Fruit fly (Drosophila melanogaster): Measurements from ENCODE around the gene Ilp8.
A peak's percentile ranks its signal among the peaks of the same experiment; 100 is the strongest.

The Ilp8 gene

dm6 chr3L:16989169-16989568 is 42.7 kb downstream of the Ilp8 start (continued):
- TF ChIP-seq ato (GFP tag; IDR thresholded peaks at IDR 0.05; ENCODE audit: partially characterized antibody) (no peak), Xbp1 (GFP tag; optimal IDR thresholded peaks at IDR 0.05) (no peak), CG18476 (GFP tag; optimal IDR thresholded peaks at IDR 0.05) (no peak), Dad (GFP tag; optimal IDR thresholded peaks at IDR 0.05) (no peak), crp (GFP tag; optimal IDR thresholded peaks at IDR 0.05) (no peak), sens-2 (GFP tag; IDR thresholded peaks at IDR 0.05) (no peak), zf30C (GFP tag; optimal IDR thresholded peaks at IDR 0.05) (no peak), gfzf (GFP tag; optimal IDR thresholded peaks at IDR 0.05) (no peak), bsh (GFP tag; optimal IDR thresholded peaks at IDR 0.05) (peak; percentile 37 to 53), Opbp (GFP tag; IDR thresholded peaks at IDR 0.05; ENCODE audit: partially characterized antibody) (no peak), Hr39 (optimal IDR thresholded peaks at IDR 0.05) (no peak), Meics (GFP tag; optimal IDR thresholded peaks at IDR 0.05) (peak; percentile 54), CG6854 (GFP tag; optimal IDR thresholded peaks at IDR 0.05) (no peak), Mad (GFP tag; optimal IDR thresholded peaks at IDR 0.05) (no peak), CG7271 (tag; optimal IDR thresholded peaks at IDR 0.05) (no peak), Abd-B (GFP tag; optimal IDR thresholded peaks at IDR 0.05) (peak; percentile 19), Xrp1 (GFP tag; IDR thresholded peaks at IDR 0.05) (peak; percentile 51; the same call in 1 of the 2 replicates), Oaz (GFP tag; IDR thresholded peaks at IDR 0.05) (no peak), CG10147 (GFP tag; optimal IDR thresholded peaks at IDR 0.05) (peak; percentile 43), CG12744 (GFP tag; optimal IDR thresholded peaks at IDR 0.05) (no peak), CG32767 (GFP tag; IDR thresholded peaks at IDR 0.05) (no peak), Aef1 (GFP tag; IDR thresholded peaks at IDR 0.05) (no peak), Fer3 (tag; optimal IDR thresholded peaks at IDR 0.05) (peak; percentile 3), fd96Cb (tag; optimal IDR thresholded peaks at IDR 0.05) (peak; percentile 29), Spps (tag; optimal IDR thresholded peaks at IDR 0.05) (no peak), pros (GFP tag; optimal IDR thresholded peaks at IDR 0.05) (no peak), CG17829 (tag; optimal IDR thresholded peaks at IDR 0.05) (peak; percentile 31), CG17359 (tag; optimal IDR thresholded peaks at IDR 0.05) (peak; percentile 14), Neu2 (GFP tag; optimal IDR thresholded peaks at IDR 0.05; ENCODE audit: borderline replicate concordance) (no peak), HLHmδ (GFP tag; optimal IDR thresholded peaks at IDR 0.05) (no peak), knrl (GFP tag; IDR thresholded peaks at IDR 0.05; ENCODE audit: partially characterized antibody) (no peak), Scr (GFP tag; IDR thresholded peaks at IDR 0.05; ENCODE audit: partially characterized antibody) (no peak), Stat92E (GFP tag; optimal IDR thresholded peaks at IDR 0.05) (peak in 1 of 3 experiments; percentile 30), Gug (GFP tag; IDR thresholded peaks at IDR 0.05) (no peak), CG31441 (GFP tag; IDR thresholded peaks at IDR 0.05) (no peak), lmd (GFP tag; IDR thresholded peaks at IDR 0.05) (peak; percentile 30; the same call in 1 of the 2 replicates), ind (GFP tag; optimal IDR thresholded peaks at IDR 0.05) (no peak), Rx (GFP tag; IDR thresholded peaks at IDR 0.05) (no peak), B-H2 (GFP tag; optimal IDR thresholded peaks at IDR 0.05) (no peak), CG2120 (GFP tag; optimal IDR thresholded peaks at IDR 0.05) (peak; percentile 51), dati (GFP tag; IDR thresholded peaks at IDR 0.05) (no peak), ewg (GFP tag; optimal IDR thresholded peaks at IDR 0.05) (no peak), Med (GFP tag) (peak; percentile 43), Deaf1 (tag; optimal IDR thresholded peaks at IDR 0.05) (peak; percentile 32), MBD-R2 (GFP tag; IDR thresholded peaks at IDR 0.05) (no peak; the same call in 1 of the 2 replicates), so (GFP tag; IDR thresholded peaks at IDR 0.05) (0 out of 3 replicates have a peak, but pooled peaks have one; percentile 31), CG7839 (tag; optimal IDR thresholded peaks at IDR 0.05) (peak; percentile 69), lola (GFP tag; optimal IDR thresholded peaks at IDR 0.05) (peak in 1 of 3 experiments; percentile 57), CG14710 (tag; optimal IDR thresholded peaks at IDR 0.05) (peak; percentile 20), HmgZ (tag; optimal IDR thresholded peaks at IDR 0.05) (peak; percentile 8)
